Worm (Caenorhabditis elegans): Measurements from ENCODE around the gene ipla-1.

DNA sequence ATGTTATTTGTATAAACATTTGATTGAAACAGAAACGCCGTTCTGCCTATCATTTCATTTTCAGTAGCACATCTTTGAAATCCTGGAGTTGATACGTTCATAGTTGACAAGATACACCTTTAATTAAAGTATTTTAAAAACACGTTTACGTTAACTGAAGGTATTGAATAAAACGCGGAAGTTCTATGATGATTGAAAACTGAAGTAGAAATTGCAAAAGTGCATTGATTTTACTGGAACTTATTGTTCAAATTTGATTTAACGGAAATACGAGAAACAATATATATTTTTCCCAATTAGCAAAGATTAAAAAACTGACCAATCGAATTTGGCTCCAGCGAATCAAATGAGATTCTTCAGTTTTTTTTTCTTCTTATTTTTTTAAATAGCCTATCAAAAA is 57.6 kb downstream of the ipla-1 start, which contains the start of gene sra-34:
- TF ChIP-seq him-1 (tag; optimal IDR thresholded peaks at IDR 0.05) (no peak), dao-5 (tag; optimal IDR thresholded peaks at IDR 0.05) (no peak), W03F9.2 (tag; optimal IDR thresholded peaks at IDR 0.05) (no peak)
